Worm (Caenorhabditis elegans): ENCODE measurements around the gene F56D5.6.

Gene F56D5.6

ce11 chrIV:9401715-9402114 is at the start of gene F56D5.6:
Gene F56D5.6, plus strand, starts transcription at chrIV:9401922.
- no peak for TF ChIP-seq elt-3 (tag; optimal IDR thresholded peaks at IDR 0.05)
- no peak for TF ChIP-seq blmp-1 (tag; optimal IDR thresholded peaks at IDR 0.05; ENCODE audit: insufficient read depth)
- no peak for TF ChIP-seq peb-1 (tag; optimal IDR thresholded peaks at IDR 0.05)
- no peak for TF ChIP-seq lin-11 (tag; optimal IDR thresholded peaks at IDR 0.05)
- TF ChIP-seq fos-1 (tag; optimal IDR thresholded peaks at IDR 0.05): peak; percentile 73
- TF ChIP-seq skn-1 (tag; optimal IDR thresholded peaks at IDR 0.05): no peak
- TF ChIP-seq ztf-11 (tag; optimal IDR thresholded peaks at IDR 0.05): no peak
- TF ChIP-seq gmeb-1 (tag; optimal IDR thresholded peaks at IDR 0.05): peak; percentile 9
- TF ChIP-seq snpc-4 (tag; optimal IDR thresholded peaks at IDR 0.05): no peak
- TF ChIP-seq aly-2 (tag; optimal IDR thresholded peaks at IDR 0.05): no peak
- no peak for TF ChIP-seq nhr-129 (tag; optimal IDR thresholded peaks at IDR 0.05)
- TF ChIP-seq nhr-25 (tag; optimal IDR thresholded peaks at IDR 0.05): no peak
- TF ChIP-seq unc-55 (GFP tag; optimal IDR thresholded peaks at IDR 0.05): no peak
- peak; percentile 34 for TF ChIP-seq sma-9 (GFP tag; optimal IDR thresholded peaks at IDR 0.05)
- TF ChIP-seq sma-9 (tag; optimal IDR thresholded peaks at IDR 0.05): no peak

- TF ChIP-seq skn-1 (tag; optimal IDR thresholded peaks at IDR 0.05): no peak
Observed at ce11 chrIV:9353728-9354127, 48.0 kb upstream of the F56D5.6 start.

ce11 chrIV:9366411-9366810 is 35.3 kb upstream of the F56D5.6 start, which contains the start of gene pezo-1:
Gene pezo-1, minus strand, starts transcription at chrIV:9366511.
- TF ChIP-seq egl-27 (tag; optimal IDR thresholded peaks at IDR 0.05) (no peak), lsy-2 (tag; optimal IDR thresholded peaks at IDR 0.05) (peak in 1 of 2 experiments; percentile 34)

- TF ChIP-seq crh-2 (tag; optimal IDR thresholded peaks at IDR 0.05): no peak
- peak; percentile 60 for TF ChIP-seq nhr-129 (tag; optimal IDR thresholded peaks at IDR 0.05)
- peak; percentile 17 for TF ChIP-seq F13H6.1 (tag; optimal IDR thresholded peaks at IDR 0.05)
- no peak for TF ChIP-seq nhr-23 (tag; optimal IDR thresholded peaks at IDR 0.05)
- no peak for TF ChIP-seq nhr-11 (tag; optimal IDR thresholded peaks at IDR 0.05)
- TF ChIP-seq sma-9 (GFP tag; optimal IDR thresholded peaks at IDR 0.05): peak; percentile 43
- no peak for TF ChIP-seq sma-9 (tag; optimal IDR thresholded peaks at IDR 0.05)
- no peak for TF ChIP-seq lin-13 (GFP tag; optimal IDR thresholded peaks at IDR 0.05)
- TF ChIP-seq mbf-1 (tag; optimal IDR thresholded peaks at IDR 0.05): no peak
- TF ChIP-seq sem-4 (tag; optimal IDR thresholded peaks at IDR 0.05): no peak
- TF ChIP-seq nhr-6 (tag; optimal IDR thresholded peaks at IDR 0.05): no peak
- no peak for TF ChIP-seq skn-1 (tag; optimal IDR thresholded peaks at IDR 0.05)
- TF ChIP-seq ceh-82 (tag; optimal IDR thresholded peaks at IDR 0.05): no peak
- no peak for TF ChIP-seq blmp-1 (tag; optimal IDR thresholded peaks at IDR 0.05; ENCODE audit: insufficient read depth)
- TF ChIP-seq ceh-16 (tag; optimal IDR thresholded peaks at IDR 0.05): no peak
- no peak for TF ChIP-seq zag-1 (tag; optimal IDR thresholded peaks at IDR 0.05)
- TF ChIP-seq fos-1 (tag; optimal IDR thresholded peaks at IDR 0.05): no peak
- TF ChIP-seq unc-39 (tag; optimal IDR thresholded peaks at IDR 0.05): no peak
- no peak for TF ChIP-seq lsy-2 (tag; optimal IDR thresholded peaks at IDR 0.05)
- TF ChIP-seq ztf-4 (tag; optimal IDR thresholded peaks at IDR 0.05): no peak
- no peak for TF ChIP-seq Y55F3AM.14 (GFP tag; optimal IDR thresholded peaks at IDR 0.05)
- no peak for TF ChIP-seq unc-62 (GFP tag; optimal IDR thresholded peaks at IDR 0.05)
- no peak for TF ChIP-seq ztf-11 (tag; optimal IDR thresholded peaks at IDR 0.05)
- TF ChIP-seq gmeb-1 (tag; optimal IDR thresholded peaks at IDR 0.05): no peak
- TF ChIP-seq sma-3 (GFP tag; optimal IDR thresholded peaks at IDR 0.05): no peak
- TF ChIP-seq egl-27 (tag; optimal IDR thresholded peaks at IDR 0.05): peak; percentile 12
- no peak for TF ChIP-seq aly-2 (tag; optimal IDR thresholded peaks at IDR 0.05)
- TF ChIP-seq dmd-4 (tag; optimal IDR thresholded peaks at IDR 0.05): no peak
- no peak for TF ChIP-seq R02D3.7 (tag; optimal IDR thresholded peaks at IDR 0.05)
- peak; percentile 15 for TF ChIP-seq unc-55 (GFP tag; optimal IDR thresholded peaks at IDR 0.05)
- no peak for TF ChIP-seq peb-1 (tag; optimal IDR thresholded peaks at IDR 0.05)
- no peak for TF ChIP-seq nhr-21 (tag; optimal IDR thresholded peaks at IDR 0.05)
- no peak for TF ChIP-seq elt-1 (tag; optimal IDR thresholded peaks at IDR 0.05)
- TF ChIP-seq lin-39 (tag; optimal IDR thresholded peaks at IDR 0.05): no peak
- TF ChIP-seq nhr-77 (tag; optimal IDR thresholded peaks at IDR 0.05): no peak
- no peak for TF ChIP-seq ZK546.5 (tag; optimal IDR thresholded peaks at IDR 0.05)
- no peak for TF ChIP-seq ztf-1 (GFP tag; conservative IDR thresholded peaks at IDR 0.05)
- no peak for TF ChIP-seq nhr-25 (tag; optimal IDR thresholded peaks at IDR 0.05)
- TF ChIP-seq alr-1 (tag; optimal IDR thresholded peaks at IDR 0.05): no peak
- TF ChIP-seq nhr-12 (tag; optimal IDR thresholded peaks at IDR 0.05): no peak
- TF ChIP-seq C34F6.9 (tag; optimal IDR thresholded peaks at IDR 0.05): peak; percentile 1
- TF ChIP-seq mab-5 (tag; optimal IDR thresholded peaks at IDR 0.05): no peak
- no peak for TF ChIP-seq elt-3 (tag; optimal IDR thresholded peaks at IDR 0.05)
- TF ChIP-seq ama-1 (optimal IDR thresholded peaks at IDR 0.05): no peak
Observed at ce11 chrIV:9367852-9368627, 33.7 kb upstream of the F56D5.6 start.
